Fruit fly (Drosophila melanogaster): ENCODE results near the gene ova.

DNA sequence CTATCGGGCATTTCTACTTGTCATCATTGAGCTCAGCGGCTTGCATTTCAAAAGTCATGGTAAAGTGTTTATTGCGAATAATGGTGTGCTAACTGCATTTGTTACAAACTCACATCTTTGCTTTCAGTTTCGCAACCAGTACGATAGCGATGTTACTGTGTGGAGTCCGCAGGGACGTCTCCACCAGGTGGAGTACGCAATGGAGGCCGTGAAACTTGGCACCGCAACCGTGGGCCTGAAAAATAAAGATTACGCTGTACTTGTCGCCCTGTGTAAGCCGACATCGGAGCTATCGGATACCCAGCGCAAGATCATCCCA is 10.1 kb downstream of the ova start:
- no peak for TF ChIP-seq h (optimal IDR thresholded peaks at IDR 0.05)
- TF ChIP-seq insv (optimal IDR thresholded peaks at IDR 0.05): no peak
- TF ChIP-seq Myc (optimal IDR thresholded peaks at IDR 0.05): no peak
- TF ChIP-seq ttk (optimal IDR thresholded peaks at IDR 0.05): no peak
- TF ChIP-seq Sin3A (optimal IDR thresholded peaks at IDR 0.05): no peak

All from Kc167 (cell line).